Worm (Caenorhabditis elegans): ENCODE results near the gene acl-2.

acl-2 gene

ce11 chrV:10042254-10042653 lies 11.4 kb upstream of the acl-2 start (continued):
- TF ChIP-seq mes-2 (tag; optimal IDR thresholded peaks at IDR 0.05; ENCODE audit: poor library complexity, severe bottlenecking) (peak; percentile 79), daf-8 (GFP tag; IDR thresholded peaks at IDR 0.05) (no peak), ztf-7 (tag; optimal IDR thresholded peaks at IDR 0.05) (no peak), daf-16 (GFP tag; optimal IDR thresholded peaks at IDR 0.05) (no peak), daf-16 (tag; optimal IDR thresholded peaks at IDR 0.05) (peak; percentile 61), lin-15B (tag; optimal IDR thresholded peaks at IDR 0.05) (no peak), madf-9 (GFP tag; conservative IDR thresholded peaks at IDR 0.05) (no peak), aha-1 (tag) (peak; percentile 97), ZK546.5 (tag; optimal IDR thresholded peaks at IDR 0.05) (no peak), R02D3.7 (tag; optimal IDR thresholded peaks at IDR 0.05) (no peak), fos-1 (tag; optimal IDR thresholded peaks at IDR 0.05) (no peak), Y75B8A.6 (GFP tag; IDR thresholded peaks at IDR 0.05) (no peak), nhr-102 (tag; optimal IDR thresholded peaks at IDR 0.05) (peak; percentile 6), nhr-42 (GFP tag; IDR thresholded peaks at IDR 0.05) (no peak), F44E2.7 (GFP tag; IDR thresholded peaks at IDR 0.05) (no peak), nhr-28 (tag; optimal IDR thresholded peaks at IDR 0.05) (peak; percentile 49), dve-1 (tag; optimal IDR thresholded peaks at IDR 0.05; ENCODE audit: insufficient read depth) (peak; percentile 75), hlh-30 (tag; optimal IDR thresholded peaks at IDR 0.05; ENCODE audit: insufficient read depth) (peak; percentile 76), ces-1 (GFP tag; optimal IDR thresholded peaks at IDR 0.05) (no peak), egl-27 (tag; optimal IDR thresholded peaks at IDR 0.05) (no peak), unc-39 (tag; optimal IDR thresholded peaks at IDR 0.05) (no peak), dmd-6 (GFP tag; IDR thresholded peaks at IDR 0.05) (peak; percentile 61), lim-7 (GFP tag; IDR thresholded peaks at IDR 0.05) (no peak)

- TF ChIP-seq ceh-44 (GFP tag; IDR thresholded peaks at IDR 0.05) (no peak), lin-13 (GFP tag; optimal IDR thresholded peaks at IDR 0.05) (no peak), Y5F2A.4 (GFP tag; optimal IDR thresholded peaks at IDR 0.05) (no peak), nhr-76 (tag; optimal IDR thresholded peaks at IDR 0.05) (no peak), aly-2 (tag; optimal IDR thresholded peaks at IDR 0.05) (no peak), aha-1 (tag) (no peak), ztf-11 (tag; optimal IDR thresholded peaks at IDR 0.05) (no peak), ceh-20 (GFP tag; IDR thresholded peaks at IDR 0.05) (peak; percentile 53; the same call in 1 of the 2 replicates), dmd-6 (GFP tag; IDR thresholded peaks at IDR 0.05) (peak; percentile 54), nhr-48 (tag; optimal IDR thresholded peaks at IDR 0.05) (no peak), nhr-11 (tag; optimal IDR thresholded peaks at IDR 0.05) (no peak), mes-2 (tag; optimal IDR thresholded peaks at IDR 0.05; ENCODE audit: poor library complexity, severe bottlenecking) (peak; percentile 57), dpl-1 (GFP tag; optimal IDR thresholded peaks at IDR 0.05) (no peak), D1046.2 (GFP tag; IDR thresholded peaks at IDR 0.05) (no peak), saeg-2 (GFP tag; IDR thresholded peaks at IDR 0.05) (no peak), attf-4 (tag; optimal IDR thresholded peaks at IDR 0.05) (no peak), zfp-3 (GFP tag; conservative IDR thresholded peaks at IDR 0.05) (no peak), lin-38 (GFP tag; IDR thresholded peaks at IDR 0.05) (no peak), mdt-29 (GFP tag; IDR thresholded peaks at IDR 0.05) (no peak), ZK337.2 (GFP tag; IDR thresholded peaks at IDR 0.05) (no peak), fkh-10 (GFP tag; optimal IDR thresholded peaks at IDR 0.05) (peak; percentile 44), hif-1 (tag; optimal IDR thresholded peaks at IDR 0.05) (peak in 1 of 2 experiments; percentile 16), dmd-9 (GFP tag; IDR thresholded peaks at IDR 0.05) (no peak), madf-9 (GFP tag; conservative IDR thresholded peaks at IDR 0.05) (no peak), ctbp-1 (GFP tag; IDR thresholded peaks at IDR 0.05) (0 out of 2 replicates have a peak, but pooled peaks have one; percentile 24), nhr-10 (tag; optimal IDR thresholded peaks at IDR 0.05) (no peak), php-3 (GFP tag; IDR thresholded peaks at IDR 0.05) (no peak), ceh-28 (tag; optimal IDR thresholded peaks at IDR 0.05) (no peak), zip-11 (GFP tag; IDR thresholded peaks at IDR 0.05) (no peak), ZK546.5 (tag; optimal IDR thresholded peaks at IDR 0.05) (no peak), lir-3 (tag; optimal IDR thresholded peaks at IDR 0.05) (no peak), rbr-2 (tag; optimal IDR thresholded peaks at IDR 0.05) (peak; percentile 39), sdz-12 (GFP tag; optimal IDR thresholded peaks at IDR 0.05) (no peak), mep-1 (tag; optimal IDR thresholded peaks at IDR 0.05) (peak; percentile 52), unc-39 (tag; optimal IDR thresholded peaks at IDR 0.05) (no peak), daf-8 (GFP tag; IDR thresholded peaks at IDR 0.05) (no peak)
These were observed 10.6 kb upstream of the acl-2 start for ce11 chrV:10041484-10041883.

Measured in whole organism, L4 larva.